Fruit fly (Drosophila melanogaster) S2 (cell line): ENCODE results near the gene Epp.

Experiments
- CG8478 ChIP-seq: fragments of >200 bp; optimal IDR thresholded peaks from 2 replicates; lab custom pipeline; 2018
- CTCF ChIP-seq, 2 experiments: fragments of >200 bp; optimal IDR thresholded peaks; 2 replicates each; lab custom pipeline; 2018

The Epp gene

DNA sequence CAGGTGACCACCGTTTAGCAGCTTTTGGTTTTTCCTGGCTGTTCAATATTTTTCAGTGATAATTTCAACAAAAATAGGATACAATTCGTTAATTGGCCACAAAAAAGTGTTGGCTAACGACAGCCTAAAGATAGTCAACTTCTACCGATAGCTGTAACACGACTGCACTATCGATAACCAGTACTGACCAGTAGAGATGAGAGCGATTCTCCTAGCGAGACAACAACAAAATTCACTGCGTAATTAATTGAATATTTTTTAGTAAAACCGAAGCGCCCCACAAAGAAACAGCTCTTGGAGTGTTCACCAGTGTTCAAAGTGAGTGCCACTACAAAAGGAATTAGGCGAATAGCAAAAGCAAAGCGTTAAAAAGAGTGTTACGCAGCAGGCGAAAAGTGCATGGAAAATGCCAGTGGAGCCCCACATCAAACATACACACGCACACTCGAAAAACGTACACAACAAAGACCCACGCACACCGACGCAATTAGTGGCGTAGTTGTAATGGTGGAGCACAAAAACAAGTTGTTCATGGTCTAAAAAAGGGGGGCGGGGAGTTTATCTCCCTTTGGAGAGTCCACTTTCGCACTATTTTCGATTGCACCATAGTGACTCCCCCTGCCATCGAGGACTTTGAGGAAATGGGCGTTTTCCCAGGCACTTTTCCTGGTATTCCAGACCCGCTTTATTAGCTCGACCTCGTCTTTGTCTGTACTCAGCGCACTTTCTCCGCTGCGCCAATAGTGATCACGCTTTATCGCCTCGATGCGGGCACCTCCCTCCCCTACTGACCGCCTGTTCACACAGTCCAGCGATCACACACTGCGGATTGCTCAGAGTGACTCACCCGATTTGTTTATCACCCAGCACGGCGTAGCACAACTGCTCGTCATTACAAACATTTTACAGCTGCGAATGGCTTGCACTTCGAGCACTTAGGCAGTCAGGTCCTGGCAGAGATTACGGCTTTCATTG, at the start of gene Epp, which contains the start of gene Rab7:
Gene Epp, minus strand, starts transcription at position 94 of the 975 bp plus-strand sequence.
Gene Rab7, plus strand, starts transcription at position 186 of the 975 bp plus-strand sequence.
- TF ChIP-seq CG8478 (no peak), CTCF (optimal IDR thresholded peaks at IDR 0.05; lab: Kevin White, UChicago) (peak in 1 of 2 experiments; percentile 13)

DNA sequence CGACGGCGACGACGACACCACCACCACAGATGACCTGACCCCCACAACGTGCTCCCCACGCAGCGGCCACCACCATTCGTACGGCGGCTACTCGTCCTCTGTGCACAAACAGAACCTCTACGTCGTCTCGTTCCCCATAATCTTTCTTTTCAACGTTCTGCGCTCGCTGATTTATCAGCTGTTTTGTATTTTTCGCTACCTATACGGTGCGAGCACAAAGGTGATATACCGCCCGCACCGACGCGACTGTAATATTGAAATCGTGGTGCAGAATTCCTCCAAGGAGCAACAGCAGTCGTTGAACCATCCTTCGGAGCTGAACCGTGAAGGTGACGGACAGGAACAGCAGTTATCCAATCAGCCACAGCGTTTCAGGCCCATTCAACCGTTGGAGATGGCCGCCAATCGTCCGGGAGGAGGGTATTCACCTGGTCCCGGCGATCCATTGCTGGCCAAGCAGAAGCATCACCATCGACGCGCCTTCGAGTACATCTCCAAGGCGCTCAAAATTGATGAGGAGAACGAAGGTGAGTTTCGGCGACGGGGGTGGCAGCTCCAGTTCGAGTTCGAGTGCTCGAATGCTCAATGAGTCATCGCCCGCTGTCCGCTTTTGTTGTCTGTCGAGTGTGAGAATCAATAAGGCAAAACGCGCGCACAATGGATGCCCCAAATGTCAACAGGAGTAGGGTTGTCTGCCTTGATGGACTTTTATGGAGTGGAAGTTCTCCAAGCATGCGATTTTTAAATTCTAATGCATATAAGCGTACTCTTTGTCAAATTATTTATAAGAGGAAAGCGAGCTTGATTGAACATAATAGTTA, 46.2 kb upstream of the Epp start, which contains the start of gene Miro:
Gene Miro, minus strand, starts transcription at position 112 of the 821 bp plus-strand sequence.
- no peak for TF ChIP-seq CG8478
- TF ChIP-seq CTCF (optimal IDR thresholded peaks at IDR 0.05; lab: Kevin White, UChicago): no peak

DNA sequence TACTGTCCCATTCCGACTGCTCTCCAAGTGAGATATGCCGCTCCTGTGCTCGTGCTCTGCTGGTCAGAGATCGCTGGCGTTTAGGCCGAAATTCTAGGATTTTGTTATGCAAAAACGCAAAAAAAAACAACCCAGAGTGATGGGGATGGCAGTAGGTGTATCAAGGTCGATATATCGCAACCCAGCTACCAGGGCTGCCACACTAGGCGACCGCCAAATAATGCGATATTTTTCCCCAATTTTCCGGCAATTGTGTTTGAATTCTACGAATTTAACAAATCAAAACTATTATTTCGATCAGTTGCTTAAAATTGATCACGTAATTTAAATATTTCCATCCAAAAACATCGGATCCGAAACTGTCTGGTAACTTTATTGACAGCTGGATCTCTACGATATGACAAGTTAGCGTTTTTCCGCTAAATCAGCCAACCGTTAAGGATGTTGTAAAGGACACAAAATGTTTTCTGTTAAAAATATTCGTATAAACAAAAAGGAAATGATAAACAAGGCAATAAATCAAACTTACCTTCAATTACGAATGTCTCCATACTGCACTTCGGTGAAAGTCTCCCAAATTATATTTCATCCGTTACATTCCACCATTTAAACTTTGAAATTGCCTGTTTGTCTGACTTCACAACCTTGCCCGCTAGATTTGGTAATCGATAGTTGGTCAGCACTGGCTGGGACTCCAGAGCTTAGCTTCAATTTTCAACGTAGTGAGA, 45.0 kb upstream of the Epp start, which contains the start of gene spas:
Gene spas, plus strand, starts transcription at position 678 of the 728 bp plus-strand sequence.
- no peak for TF ChIP-seq CG8478
- TF ChIP-seq CTCF (optimal IDR thresholded peaks at IDR 0.05; lab: Kevin White, UChicago): no peak

DNA sequence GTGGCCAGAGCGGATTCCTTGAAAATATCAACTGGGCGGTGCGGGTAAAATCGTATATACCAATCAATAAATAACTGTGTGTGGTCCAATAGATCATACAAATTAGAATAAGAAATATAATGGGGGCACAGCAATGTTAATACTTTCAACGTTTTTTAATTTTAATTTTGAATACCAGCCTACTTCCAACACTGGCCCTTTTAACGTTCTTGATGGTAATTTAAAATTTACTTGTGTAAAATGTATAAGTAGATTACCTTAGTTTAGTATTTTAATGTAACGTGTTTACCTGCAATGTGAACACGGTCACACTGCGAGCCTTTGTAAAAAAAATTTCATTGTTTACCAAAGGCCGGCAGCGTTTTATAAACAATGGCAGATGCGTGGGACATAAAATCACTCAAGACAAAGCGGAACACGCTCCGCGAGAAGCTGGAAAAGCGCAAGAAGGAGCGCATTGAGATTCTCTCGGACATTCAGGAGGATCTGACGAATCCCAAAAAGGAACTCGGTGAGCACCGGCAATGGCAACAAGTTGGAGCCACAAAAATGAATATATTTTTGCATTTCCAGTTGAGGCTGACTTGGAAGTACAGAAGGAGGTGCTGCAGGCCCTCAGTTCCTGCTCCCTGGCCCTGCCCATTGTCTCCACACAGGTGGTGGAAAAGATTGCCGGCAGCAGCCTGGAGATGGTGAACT, 39.3 kb upstream of the Epp start, which contains the start of the genes KrT95D and Mettl3:
Gene KrT95D, minus strand, starts transcription at position 3 of the 699 bp plus-strand sequence.
Gene Mettl3, plus strand, starts transcription at position 333 of the 699 bp plus-strand sequence.
- TF ChIP-seq CG8478 (no peak), CTCF (optimal IDR thresholded peaks at IDR 0.05; lab: Kevin White, UChicago) (peak in 1 of 2 experiments; percentile 7)

DNA sequence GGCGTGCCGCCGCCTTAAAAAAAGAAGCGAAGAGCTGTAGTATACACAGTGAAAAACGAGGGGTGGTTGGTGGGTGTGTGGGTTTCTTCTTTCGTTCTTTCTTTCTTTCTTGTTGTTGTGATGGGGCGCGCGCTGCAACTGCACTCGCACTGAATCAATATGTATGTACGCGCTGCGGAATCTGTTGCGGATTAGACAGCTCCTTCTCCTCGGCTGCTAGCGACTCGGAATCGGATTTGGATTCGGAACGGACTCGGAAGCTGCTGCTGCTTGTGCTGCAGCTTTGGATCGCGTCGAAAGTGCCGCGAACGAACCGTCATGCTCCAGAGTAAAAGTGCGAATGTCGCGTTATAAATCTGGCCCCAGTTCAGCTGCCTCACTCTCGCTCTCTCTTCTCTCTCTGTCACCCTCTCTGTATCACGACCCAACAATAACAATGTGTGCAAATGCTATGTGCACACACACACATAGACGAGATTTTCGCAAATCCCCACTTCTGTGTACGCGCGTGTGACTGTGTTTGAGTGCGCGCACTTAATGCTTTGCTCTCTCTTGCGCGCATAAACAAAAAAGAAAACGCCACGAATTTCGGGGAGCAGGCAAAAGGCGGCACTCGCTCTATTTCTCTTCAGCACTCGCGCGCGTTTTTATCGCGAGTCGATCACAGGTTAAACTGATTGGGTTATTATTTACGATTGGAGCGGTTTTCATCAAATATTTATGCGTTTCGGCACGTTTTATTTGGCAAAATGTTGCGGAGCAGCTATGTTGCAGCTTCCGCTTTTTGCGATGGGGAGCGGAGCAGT, 38.5 kb upstream of the Epp start:
- no peak for TF ChIP-seq CG8478
- peak in 1 of 2 experiments; percentile 40 for TF ChIP-seq CTCF (optimal IDR thresholded peaks at IDR 0.05; lab: Kevin White, UChicago)

DNA sequence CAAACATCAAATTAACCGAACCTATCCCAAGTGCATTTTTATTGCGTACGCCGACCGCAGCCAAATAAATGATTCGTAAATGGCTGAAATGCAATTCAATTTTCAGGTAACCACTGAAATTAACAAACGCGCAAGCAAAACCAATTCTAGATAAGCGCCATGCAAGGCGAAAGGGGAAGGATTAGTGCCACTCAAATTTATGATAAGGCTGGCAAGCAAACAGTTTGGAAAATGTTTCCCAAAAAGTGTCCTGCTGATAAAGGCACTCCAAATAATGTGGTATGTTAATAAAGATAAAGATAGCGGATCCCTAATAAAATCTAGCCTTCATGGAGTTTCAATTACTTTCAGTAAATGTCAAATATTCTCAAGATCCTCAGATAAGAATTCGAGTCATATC, 34.5 kb upstream of the Epp start:
- TF ChIP-seq CTCF (optimal IDR thresholded peaks at IDR 0.05; lab: Kevin White, UChicago) (no peak), CG8478 (no peak)

DNA sequence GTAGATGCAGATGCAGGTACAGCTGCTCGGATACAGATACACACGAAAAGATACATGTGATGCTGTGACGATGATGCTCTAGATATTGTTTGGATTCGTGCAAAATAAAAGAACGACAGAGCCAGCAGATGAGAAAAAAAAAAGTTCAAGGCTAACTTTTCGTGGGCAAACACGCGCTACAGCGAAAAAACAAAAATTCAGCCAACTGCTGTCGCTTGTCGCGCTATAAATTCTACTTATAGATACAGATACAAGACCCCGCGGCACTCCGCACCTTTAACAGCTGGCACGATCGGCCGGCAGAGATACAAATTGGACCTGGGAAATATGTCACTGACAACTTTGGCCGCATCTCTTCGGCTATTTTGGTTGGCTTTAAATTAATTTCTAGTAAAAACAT, 33.8 kb upstream of the Epp start:
- no peak for TF ChIP-seq CTCF (optimal IDR thresholded peaks at IDR 0.05; lab: Kevin White, UChicago)
- TF ChIP-seq CG8478: no peak

DNA sequence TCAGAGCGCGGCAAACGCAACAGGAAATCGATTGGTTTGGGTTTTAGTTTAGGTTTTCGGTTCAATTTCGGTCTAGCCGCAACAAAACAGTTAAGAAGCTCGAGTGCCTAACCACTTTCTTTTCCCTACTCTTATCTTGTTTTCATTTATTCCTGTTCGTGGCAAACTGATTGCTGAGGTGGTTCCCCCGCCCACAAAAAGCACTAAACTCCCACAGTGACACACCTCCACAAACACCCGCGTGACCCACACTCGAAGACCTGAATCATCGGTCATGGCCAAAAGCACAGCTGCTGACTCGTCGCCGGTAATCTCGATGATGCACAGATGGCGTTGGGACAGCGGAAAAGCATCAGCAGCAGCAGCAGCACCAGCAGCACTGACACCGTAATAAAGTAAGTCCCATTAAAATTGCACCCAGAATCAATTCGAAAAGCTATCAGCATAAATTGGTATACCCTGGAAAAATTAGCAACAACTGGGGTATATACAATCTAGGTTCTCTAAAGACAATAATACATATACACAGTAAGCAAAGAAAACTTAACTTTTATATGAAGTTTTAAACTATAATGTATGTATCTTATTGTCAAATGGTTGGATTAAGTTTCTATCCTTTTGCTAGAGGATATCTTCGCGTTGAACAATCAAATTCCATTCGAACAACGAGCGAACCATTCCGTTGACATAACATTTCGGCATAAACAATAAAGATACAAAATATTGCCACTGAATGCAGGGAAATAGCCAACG, 33.2 kb upstream of the Epp start:
- TF ChIP-seq CTCF (optimal IDR thresholded peaks at IDR 0.05; lab: Kevin White, UChicago) (no peak), CG8478 (no peak)

DNA sequence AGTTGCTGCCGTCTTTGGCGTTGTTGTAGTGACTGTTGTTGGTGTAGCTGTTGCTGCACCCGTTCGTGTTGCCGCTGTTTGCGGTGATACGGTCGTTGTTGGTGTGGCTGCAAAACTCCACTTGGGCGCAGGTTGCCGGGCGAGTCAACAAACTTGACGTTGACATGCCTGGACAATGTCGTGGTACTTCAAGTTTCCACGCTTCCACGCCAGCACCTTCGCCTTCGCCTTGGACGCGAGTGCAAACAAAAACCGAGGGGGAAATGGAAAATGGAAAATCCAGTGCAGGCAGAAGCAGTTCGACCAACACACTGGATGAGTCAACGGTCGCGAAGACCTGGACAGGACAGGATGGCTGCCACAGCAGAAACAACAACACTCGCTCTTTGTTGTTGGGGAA, 32.0 kb upstream of the Epp start:
- TF ChIP-seq CTCF (optimal IDR thresholded peaks at IDR 0.05; lab: Kevin White, UChicago) (no peak), CG8478 (no peak)

DNA sequence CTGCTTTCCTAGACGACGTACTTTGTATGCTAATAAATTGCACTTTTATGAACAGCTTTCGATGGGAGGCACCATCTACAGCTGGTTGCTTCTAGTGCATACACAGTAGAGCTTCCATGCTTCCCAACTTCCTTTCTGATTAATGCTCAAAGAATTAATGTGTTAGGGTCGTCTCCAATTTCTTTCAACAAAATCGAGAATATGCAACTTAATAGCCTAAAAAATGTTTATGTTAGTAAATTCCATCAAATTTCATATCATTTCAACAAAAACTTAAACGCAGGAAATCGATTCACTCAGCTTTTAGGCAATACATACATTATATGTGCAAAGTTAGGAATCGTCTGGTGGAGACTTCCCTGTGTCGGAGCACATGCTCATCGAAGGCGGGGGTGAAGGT, 31.4 kb upstream of the Epp start:
- TF ChIP-seq CTCF (optimal IDR thresholded peaks at IDR 0.05; lab: Kevin White, UChicago): no peak
- TF ChIP-seq CG8478: no peak

DNA sequence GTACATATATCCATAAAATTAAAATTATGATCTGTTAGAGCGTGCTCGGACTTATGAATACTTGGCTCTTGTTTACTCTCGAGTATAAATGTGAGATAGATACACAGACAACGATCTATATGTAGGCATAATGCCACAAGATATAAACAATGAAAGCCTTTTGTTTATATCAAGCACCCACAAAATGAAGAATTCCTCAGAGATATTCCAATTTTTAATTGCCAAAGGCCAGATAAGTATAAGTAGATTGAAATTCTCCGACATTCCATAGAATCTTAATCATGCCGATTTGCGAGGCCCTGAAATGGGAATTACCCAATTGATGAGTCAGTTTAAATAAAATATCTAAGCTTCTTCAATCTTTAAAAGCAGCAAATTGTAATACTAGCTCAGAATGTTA, 29.2 kb upstream of the Epp start:
- TF ChIP-seq CTCF (optimal IDR thresholded peaks at IDR 0.05; lab: Kevin White, UChicago) (no peak), CG8478 (no peak)

DNA sequence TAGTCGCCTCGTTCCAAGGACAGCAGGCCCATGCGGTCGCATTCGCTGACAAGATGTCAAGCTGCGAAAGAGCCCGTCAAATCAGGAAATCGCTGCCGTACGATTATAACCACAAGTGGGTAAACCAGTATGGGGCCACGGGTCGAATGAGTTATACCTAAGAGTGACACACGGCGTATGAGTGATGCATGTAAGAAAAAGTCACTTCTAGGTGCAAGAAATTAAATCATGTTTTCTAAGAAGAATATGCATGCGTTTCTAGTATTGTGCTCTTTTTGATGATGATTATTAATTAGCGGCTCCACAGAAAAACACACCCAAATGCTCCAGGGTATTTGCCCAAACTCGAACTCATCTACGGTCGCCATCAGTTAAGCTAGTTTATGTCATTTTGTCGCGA, 24.9 kb upstream of the Epp start:
- TF ChIP-seq CTCF (optimal IDR thresholded peaks at IDR 0.05; lab: Kevin White, UChicago): no peak
- TF ChIP-seq CG8478: no peak
